Worm (Caenorhabditis elegans) whole organism, L4 larva: ENCODE data around the gene eif-3.B.
A peak's percentile ranks its signal among the peaks of the same experiment; 100 is the strongest.

Experiments used
- D1046.2 ChIP-seq: fragments of 200-800 bp; sonication (Bioruptor generic); IDR thresholded peaks from 2 replicates; pipeline ENCODE4 v1.3.6; 2022; ENCODE audit warnings: missing genetic modification characterization, missing compliant biosample characterization
- F44E2.7 ChIP-seq: fragments of 200-800 bp; sonication (Bioruptor generic); IDR thresholded peaks from 2 replicates; pipeline ENCODE4 v2.1.2; 2022; ENCODE audit warnings: missing genetic modification characterization, missing compliant biosample characterization
- F49E8.2 ChIP-seq: sonication (generic microtip); optimal IDR thresholded peaks from 2 replicates; lab custom pipeline; 2016; ENCODE audit warnings: missing compliant biosample characterization, mild to moderate bottlenecking, missing genetic modification characterization, borderline replicate concordance
- R02D3.7 ChIP-seq: fragments of 150-350 bp; sonication (generic microtip); optimal IDR thresholded peaks from 3 replicates; lab custom pipeline; 2014; ENCODE audit warnings: missing biosample characterization, missing genetic modification characterization
- T20F7.1 ChIP-seq: fragments of 200-800 bp; sonication (Bioruptor generic); optimal IDR thresholded peaks from 2 replicates; lab custom pipeline; 2018; ENCODE audit warnings: mild to moderate bottlenecking, missing genetic modification characterization, missing compliant biosample characterization
- Y48G9A.11 ChIP-seq: fragments of 200-800 bp; sonication (Bioruptor generic); IDR thresholded peaks from 2 replicates; pipeline ENCODE4 v1.3.6; 2022; ENCODE audit warnings: missing genetic modification reagents, missing genetic modification characterization, missing compliant biosample characterization
- Y5F2A.4 ChIP-seq: fragments of 200-800 bp; sonication (Bioruptor generic); optimal IDR thresholded peaks from 2 replicates; lab custom pipeline; 2018; ENCODE audit warnings: mild to moderate bottlenecking, missing genetic modification characterization, missing compliant biosample characterization
- aha-1 ChIP-seq: fragments of 150-350 bp; peaks from one replicate; lab custom pipeline; 2014; ENCODE audit warnings: missing biosample characterization, missing genetic modification characterization
- attf-4 ChIP-seq: sonication (generic microtip); optimal IDR thresholded peaks from 3 replicates; lab custom pipeline; 2017; ENCODE audit warnings: missing biosample characterization, missing genetic modification characterization
- ceh-28 ChIP-seq: fragments of 150-350 bp; optimal IDR thresholded peaks from 2 replicates; lab custom pipeline; 2014; ENCODE audit warnings: missing biosample characterization, missing genetic modification reagents, missing genetic modification characterization
- ceh-82 ChIP-seq: sonication (generic microtip); optimal IDR thresholded peaks from 2 replicates; lab custom pipeline; 2017; ENCODE audit warnings: missing biosample characterization, missing genetic modification characterization
- ctbp-1 ChIP-seq: fragments of 200-800 bp; sonication (Bioruptor generic); IDR thresholded peaks from 2 replicates; pipeline ENCODE4 v1.3.6; 2022; ENCODE audit warnings: missing genetic modification reagents, missing genetic modification characterization, missing compliant biosample characterization
- daf-8 ChIP-seq: fragments of 200-800 bp; sonication (Bioruptor generic); IDR thresholded peaks from 2 replicates; pipeline ENCODE4 v1.3.6; 2022; ENCODE audit warnings: missing genetic modification characterization, missing compliant biosample characterization
- dmd-9 ChIP-seq: fragments of 200-800 bp; sonication (Bioruptor generic); IDR thresholded peaks from 2 replicates; pipeline ENCODE4 v1.3.6; 2022; ENCODE audit warnings: missing genetic modification reagents, missing genetic modification characterization, missing compliant biosample characterization
- duxl-1 ChIP-seq: sonication (generic microtip); optimal IDR thresholded peaks from 2 replicates; lab custom pipeline; 2016; ENCODE audit warnings: mild to moderate bottlenecking, missing genetic modification characterization, moderate library complexity, missing compliant biosample characterization; ENCODE audit not compliant: poor library complexity
- gei-8 ChIP-seq: fragments of 200-800 bp; sonication (Bioruptor generic); optimal IDR thresholded peaks from 2 replicates; lab custom pipeline; 2018; ENCODE audit warnings: mild to moderate bottlenecking, missing genetic modification characterization, missing compliant biosample characterization
- hif-1 ChIP-seq, 2 experiments: sonication (generic microtip); optimal IDR thresholded peaks; 2 replicates each; lab custom pipeline; 2016 to 2017; ENCODE audit warnings: missing compliant biosample characterization in 2 of 2, missing genetic modification characterization in 2 of 2, missing genetic modification reagents in 2 of 2, missing genotype in 2 of 2, mild to moderate bottlenecking in 1 of 2
- hlh-30 ChIP-seq: sonication (generic microtip); optimal IDR thresholded peaks from 2 replicates; lab custom pipeline; 2017; ENCODE audit warnings: antibody characterized with exemption, mild to moderate bottlenecking, missing genetic modification characterization, missing compliant biosample characterization; ENCODE audit not compliant: insufficient read depth
- hmg-1.1 ChIP-seq: fragments of 200-800 bp; sonication (Bioruptor generic); IDR thresholded peaks from 2 replicates; pipeline ENCODE4 v1.3.6; 2022; ENCODE audit warnings: missing genetic modification reagents, missing genetic modification characterization, missing compliant biosample characterization
- lim-7 ChIP-seq: fragments of 200-800 bp; sonication (Bioruptor generic); IDR thresholded peaks from 2 replicates; pipeline ENCODE4 v1.3.6; 2022; ENCODE audit warnings: missing genetic modification characterization, missing compliant biosample characterization
- lin-13 ChIP-seq: fragments of 150-350 bp; optimal IDR thresholded peaks from 2 replicates; lab custom pipeline; 2014; ENCODE audit warnings: missing biosample characterization, missing genetic modification reagents, missing genetic modification characterization
- lin-39 ChIP-seq: fragments of 150-350 bp; optimal IDR thresholded peaks from 2 replicates; lab custom pipeline; 2014; ENCODE audit warnings: missing biosample characterization, missing genetic modification reagents, missing genetic modification characterization
- lsy-2 ChIP-seq, 2 experiments: fragments of 150-350 bp in 1 of 2; sonication (generic microtip) in 1 of 2; optimal IDR thresholded peaks; 2 replicates each; lab custom pipeline; 2014 to 2017; ENCODE audit warnings: missing biosample characterization in 2 of 2, missing genetic modification characterization in 2 of 2
- mdt-29 ChIP-seq: fragments of 200-800 bp; sonication (Bioruptor generic); IDR thresholded peaks from 2 replicates; pipeline ENCODE4 v1.3.6; 2022; ENCODE audit warnings: missing genetic modification reagents, missing genetic modification characterization, missing compliant biosample characterization
- mxl-3 ChIP-seq: fragments of 200-800 bp; sonication (Bioruptor generic); optimal IDR thresholded peaks from 2 replicates; lab custom pipeline; 2018; ENCODE audit warnings: mild to moderate bottlenecking, missing genetic modification characterization, missing compliant biosample characterization
- nhr-10 ChIP-seq: fragments of 150-350 bp; optimal IDR thresholded peaks from 2 replicates; lab custom pipeline; 2014; ENCODE audit warnings: missing biosample characterization, missing genetic modification characterization
- nhr-11 ChIP-seq: fragments of 150-350 bp; optimal IDR thresholded peaks from 2 replicates; lab custom pipeline; 2014; ENCODE audit warnings: missing biosample characterization, missing genetic modification characterization
- nhr-111 ChIP-seq: fragments of 200-800 bp; sonication (Bioruptor generic); optimal IDR thresholded peaks from 2 replicates; lab custom pipeline; 2018; ENCODE audit warnings: mild to moderate bottlenecking, missing genetic modification characterization, missing compliant biosample characterization
- nhr-25 ChIP-seq: sonication (generic microtip); optimal IDR thresholded peaks from 2 replicates; lab custom pipeline; 2017; ENCODE audit warnings: missing genetic modification characterization, mild to moderate bottlenecking, missing compliant biosample characterization, antibody characterized with exemption, moderate library complexity, borderline replicate concordance; ENCODE audit not compliant: insufficient read depth
- nhr-76 ChIP-seq: fragments of 150-350 bp; optimal IDR thresholded peaks from 2 replicates; lab custom pipeline; 2014; ENCODE audit warnings: missing biosample characterization, missing genetic modification characterization
- pha-4 ChIP-seq, 2 experiments: fragments of 150-350 bp in 1 of 2; fragments of 200-800 bp in 1 of 2; sonication (Bioruptor generic) in 1 of 2; IDR thresholded peaks in 1 of 2; optimal IDR thresholded peaks in 1 of 2; 2 replicates each; pipeline versions ENCODE4 v1.3.6 to Lab custom; 2014 to 2022; ENCODE audit warnings: missing genetic modification characterization in 2 of 2, missing genetic modification reagents in 2 of 2, missing biosample characterization in 1 of 2, missing compliant biosample characterization in 1 of 2
- pqm-1 ChIP-seq: sonication (generic microtip); optimal IDR thresholded peaks from 2 replicates; lab custom pipeline; 2017; ENCODE audit warnings: missing biosample characterization, missing genetic modification characterization
- sdz-12 ChIP-seq: fragments of 200-800 bp; sonication (Bioruptor generic); optimal IDR thresholded peaks from 2 replicates; lab custom pipeline; 2018; ENCODE audit warnings: mild to moderate bottlenecking, missing genetic modification characterization, missing compliant biosample characterization
- skn-1 ChIP-seq: fragments of 150-350 bp; optimal IDR thresholded peaks from 2 replicates; lab custom pipeline; 2014; ENCODE audit warnings: missing biosample characterization, missing genetic modification characterization
- spr-1 ChIP-seq: sonication (generic microtip); optimal IDR thresholded peaks from 2 replicates; lab custom pipeline; 2016; ENCODE audit warnings: mild to moderate bottlenecking, missing genetic modification characterization, missing compliant biosample characterization
- tag-97 ChIP-seq: fragments of 200-800 bp; sonication (Bioruptor generic); IDR thresholded peaks from 2 replicates; pipeline ENCODE4 v1.3.6; 2022; ENCODE audit warnings: missing genetic modification characterization, missing compliant biosample characterization
- unc-39 ChIP-seq: sonication (generic microtip); optimal IDR thresholded peaks from 2 replicates; lab custom pipeline; 2017; ENCODE audit warnings: missing biosample characterization, missing genetic modification characterization
- zfp-2 ChIP-seq: sonication (generic microtip); optimal IDR thresholded peaks from 2 replicates; lab custom pipeline; 2016; ENCODE audit warnings: mild to moderate bottlenecking, missing genetic modification characterization, missing compliant biosample characterization
- ztf-7 ChIP-seq: fragments of 150-350 bp; optimal IDR thresholded peaks from 2 replicates; lab custom pipeline; 2014; ENCODE audit warnings: missing biosample characterization, missing genetic modification characterization

eif-3.B gene

DNA sequence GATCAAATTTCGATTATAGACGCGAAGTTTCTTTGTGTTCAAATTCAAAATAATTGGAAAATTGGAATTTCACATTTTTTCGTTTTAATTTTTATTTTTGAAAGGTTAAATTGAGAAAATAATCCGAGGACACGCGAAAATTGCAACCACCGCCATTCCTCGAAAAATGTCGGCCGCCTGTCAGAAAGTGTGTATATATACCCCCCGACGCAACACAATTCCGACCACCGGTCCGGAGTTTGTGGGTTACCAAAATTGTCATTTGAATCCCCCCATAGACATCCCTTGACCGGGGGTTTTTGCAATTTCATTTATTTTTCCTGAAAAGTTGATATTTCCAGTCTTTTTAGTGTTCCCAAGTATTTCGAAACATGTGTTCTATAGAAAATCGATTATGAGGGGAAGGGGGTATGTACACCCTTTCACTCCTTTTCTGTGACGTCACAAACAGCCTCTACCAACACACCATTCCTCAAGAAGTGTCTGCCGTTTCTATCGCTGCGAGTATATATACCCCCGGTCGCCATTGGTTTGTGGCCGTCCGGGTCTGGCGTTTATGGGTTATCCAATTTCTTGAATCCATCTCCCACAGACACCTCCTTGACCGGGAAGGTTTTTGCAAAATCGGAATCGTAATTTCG, 9.2 kb downstream of the eif-3.B start, which contains the start of gene W01D2.3 (continued):
- TF ChIP-seq nhr-111 (GFP tag; lab: Kevin White, UChicago) (peak; percentile 93), F44E2.7 (no peak), Y5F2A.4 (peak; percentile 49), nhr-10 (no peak), lsy-2 (tag; optimal IDR thresholded peaks at IDR 0.05; lab: Kevin White, UChicago) (peak in 1 of 2 experiments; percentile 70), hmg-1.1 (GFP tag; lab: Robert Waterston, UW) (peak; percentile 87), T20F7.1 (no peak), ceh-28 (tag; lab: Kevin White, UChicago) (peak; percentile 35), tag-97 (GFP tag; lab: Robert Waterston, UW) (no peak), ztf-7 (tag; lab: Kevin White, UChicago) (peak; percentile 60), pqm-1 (no peak), hlh-30 (tag; lab: Kevin White, UChicago) (peak; percentile 64), mdt-29 (GFP tag; lab: Robert Waterston, UW) (0 out of 2 replicates have a peak, but pooled peaks have one; percentile 37), sdz-12 (GFP tag; lab: Kevin White, UChicago) (no peak), mxl-3 (peak; percentile 69), lin-39 (tag; lab: Kevin White, UChicago) (no peak), zfp-2 (tag; lab: Kevin White, UChicago) (peak; percentile 29), duxl-1 (tag; lab: Kevin White, UChicago) (peak; percentile 69), spr-1 (tag; lab: Kevin White, UChicago) (peak; percentile 94), nhr-11 (tag; lab: Kevin White, UChicago) (no peak), nhr-25 (peak; percentile 86), ctbp-1 (peak; percentile 78), Y48G9A.11 (GFP tag; lab: Robert Waterston, UW) (peak; percentile 69)
- TF ChIP-seq, all 104 proteins: peak for 68

DNA sequence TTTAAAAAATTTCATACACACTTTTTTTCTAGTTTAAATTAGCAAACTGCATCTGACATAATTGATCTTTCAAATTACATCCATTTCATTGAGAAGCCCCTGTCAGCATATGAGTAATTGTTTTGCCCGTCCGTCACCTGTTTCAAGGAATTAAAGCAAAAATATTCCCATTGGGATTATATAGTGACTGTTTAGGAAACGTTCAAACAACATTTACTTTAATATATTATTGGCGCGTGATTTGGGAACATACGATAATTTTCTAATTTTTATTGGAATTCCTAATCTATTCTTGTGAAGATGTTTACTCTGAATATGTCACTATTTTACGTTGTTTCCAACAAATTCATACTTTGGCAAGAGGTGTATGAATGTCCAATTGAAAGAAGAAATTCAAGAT, 10.5 kb downstream of the eif-3.B start, which contains the start of gene srt-11:
TSS of gene srt-11 (plus strand) at position 301 of the 400 bp plus-strand sequence.
- TF ChIP-seq aha-1 (peak; percentile 4), skn-1 (tag; lab: Kevin White, UChicago) (no peak), unc-39 (no peak), pha-4 (GFP tag; IDR thresholded peaks at IDR 0.05; lab: Robert Waterston, UW) (no peak), pha-4 (tag; optimal IDR thresholded peaks at IDR 0.05; lab: Kevin White, UChicago) (no peak), nhr-76 (tag; lab: Kevin White, UChicago) (no peak), F44E2.7 (no peak)

DNA sequence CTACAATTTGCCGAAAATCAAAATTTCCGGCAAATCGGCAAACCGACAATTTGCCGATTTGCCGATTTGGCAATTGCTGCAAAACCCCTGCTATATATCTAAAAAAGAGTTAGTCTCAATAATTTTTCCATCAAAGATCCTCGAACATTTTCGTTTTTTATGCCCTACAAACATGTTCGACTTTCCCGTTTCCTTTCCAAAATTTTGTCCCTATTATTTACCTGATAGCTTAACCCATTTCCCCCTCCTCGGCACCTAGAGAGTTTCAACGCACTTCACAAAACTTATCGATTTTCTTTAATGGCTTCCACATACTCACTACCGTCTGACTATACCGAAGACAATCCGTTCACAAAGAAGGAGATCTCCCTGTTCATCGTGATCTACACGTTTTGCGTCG, 13.5 kb downstream of the eif-3.B start, which contains the start of gene W01D2.6:
TSS of gene W01D2.6 (plus strand) at position 301 of the 400 bp plus-strand sequence.
- TF ChIP-seq hif-1 (tag; optimal IDR thresholded peaks at IDR 0.05; lab: Kevin White, UChicago): no peak
- TF ChIP-seq ceh-82 (tag; lab: Kevin White, UChicago): no peak
- TF ChIP-seq attf-4 (tag; lab: Kevin White, UChicago): no peak
- TF ChIP-seq dmd-9: no peak
- TF ChIP-seq F44E2.7: no peak
- no peak for TF ChIP-seq R02D3.7 (tag; lab: Kevin White, UChicago)
- TF ChIP-seq D1046.2 (GFP tag; lab: Robert Waterston, UW): no peak
- no peak for TF ChIP-seq lin-13 (GFP tag; lab: Kevin White, UChicago)
- TF ChIP-seq gei-8: no peak
- TF ChIP-seq Y48G9A.11 (GFP tag; lab: Robert Waterston, UW): no peak
- no peak for TF ChIP-seq lim-7 (GFP tag; lab: Robert Waterston, UW)
- TF ChIP-seq F49E8.2 (tag; lab: Kevin White, UChicago): no peak
- TF ChIP-seq daf-8 (GFP tag; lab: Robert Waterston, UW): no peak
- TF ChIP-seq nhr-111 (GFP tag; lab: Kevin White, UChicago): no peak
